Worm (Caenorhabditis elegans): ENCODE results near the gene taf-11.3.
A peak's percentile ranks its signal among the peaks of the same experiment; 100 is the strongest.

Gene taf-11.3

ce11 chrIII:10461164-10461546, 43.9 kb downstream of the taf-11.3 start, which contains the start of gene atx-2 (continued):
- TF ChIP-seq alr-1 (tag; optimal IDR thresholded peaks at IDR 0.05) (no peak), ama-1 (optimal IDR thresholded peaks at IDR 0.05) (no peak), unc-39 (tag; optimal IDR thresholded peaks at IDR 0.05) (no peak), nhr-23 (tag; optimal IDR thresholded peaks at IDR 0.05) (no peak), mbf-1 (tag; optimal IDR thresholded peaks at IDR 0.05) (no peak), ceh-82 (tag; optimal IDR thresholded peaks at IDR 0.05) (no peak), blmp-1 (tag; optimal IDR thresholded peaks at IDR 0.05; ENCODE audit: insufficient read depth) (no peak), fos-1 (tag; optimal IDR thresholded peaks at IDR 0.05) (peak; percentile 47), C34F6.9 (tag; optimal IDR thresholded peaks at IDR 0.05) (peak; percentile 74), mab-5 (tag; optimal IDR thresholded peaks at IDR 0.05) (peak; percentile 86), F13H6.1 (tag; optimal IDR thresholded peaks at IDR 0.05) (peak; percentile 91), nhr-237 (tag; optimal IDR thresholded peaks at IDR 0.05) (no peak), unc-62 (GFP tag; optimal IDR thresholded peaks at IDR 0.05) (no peak), ztf-4 (tag; optimal IDR thresholded peaks at IDR 0.05) (peak; percentile 43), gmeb-1 (tag; optimal IDR thresholded peaks at IDR 0.05) (peak; percentile 81), crh-2 (tag; optimal IDR thresholded peaks at IDR 0.05) (peak; percentile 77), nhr-6 (tag; optimal IDR thresholded peaks at IDR 0.05) (no peak), ZK546.5 (tag; optimal IDR thresholded peaks at IDR 0.05) (no peak), lsy-2 (tag; optimal IDR thresholded peaks at IDR 0.05) (peak; percentile 68 to 81)

ce11 chrIII:10460427-10461163, 44.5 kb downstream of the taf-11.3 start, which contains the start of gene ecps-1:
ecps-1 (minus strand) TSS chrIII:10460551.
- TF ChIP-seq mab-5 (tag; optimal IDR thresholded peaks at IDR 0.05) (peak; percentile 88), egl-27 (tag; optimal IDR thresholded peaks at IDR 0.05) (peak; percentile 57), blmp-1 (tag; optimal IDR thresholded peaks at IDR 0.05; ENCODE audit: insufficient read depth) (peak; percentile 24), ZK546.5 (tag; optimal IDR thresholded peaks at IDR 0.05) (peak; percentile 58), mbf-1 (tag; optimal IDR thresholded peaks at IDR 0.05) (no peak), unc-39 (tag; optimal IDR thresholded peaks at IDR 0.05) (no peak), sma-9 (GFP tag; optimal IDR thresholded peaks at IDR 0.05) (peak; percentile 90), sma-9 (tag; optimal IDR thresholded peaks at IDR 0.05) (no peak), peb-1 (tag; optimal IDR thresholded peaks at IDR 0.05) (no peak), crh-2 (tag; optimal IDR thresholded peaks at IDR 0.05) (peak; percentile 95), gmeb-1 (tag; optimal IDR thresholded peaks at IDR 0.05) (peak; percentile 84), sem-4 (tag; optimal IDR thresholded peaks at IDR 0.05) (peak; percentile 82), nhr-6 (tag; optimal IDR thresholded peaks at IDR 0.05) (peak; percentile 83), unc-62 (GFP tag; optimal IDR thresholded peaks at IDR 0.05) (no peak), fos-1 (tag; optimal IDR thresholded peaks at IDR 0.05) (peak; percentile 80), nhr-25 (tag; optimal IDR thresholded peaks at IDR 0.05) (no peak), lin-13 (GFP tag; optimal IDR thresholded peaks at IDR 0.05) (no peak), nhr-12 (tag; optimal IDR thresholded peaks at IDR 0.05) (no peak), F13H6.1 (tag; optimal IDR thresholded peaks at IDR 0.05) (peak; percentile 77), unc-55 (GFP tag; optimal IDR thresholded peaks at IDR 0.05) (peak; percentile 96), lsy-2 (tag; optimal IDR thresholded peaks at IDR 0.05) (peak; percentile 70 to 93), nhr-237 (tag; optimal IDR thresholded peaks at IDR 0.05) (peak; percentile 46), snpc-4 (tag; optimal IDR thresholded peaks at IDR 0.05) (peak; percentile 50), skn-1 (tag; optimal IDR thresholded peaks at IDR 0.05) (peak; percentile 95), C34F6.9 (tag; optimal IDR thresholded peaks at IDR 0.05) (peak; percentile 97), sma-3 (GFP tag; optimal IDR thresholded peaks at IDR 0.05) (peak; percentile 96), mdl-1 (tag; optimal IDR thresholded peaks at IDR 0.05) (peak; percentile 1 to 4), R02D3.7 (tag; optimal IDR thresholded peaks at IDR 0.05) (peak; percentile 41), nhr-21 (tag; optimal IDR thresholded peaks at IDR 0.05) (peak; percentile 81), nhr-11 (tag; optimal IDR thresholded peaks at IDR 0.05) (peak; percentile 11), nhr-77 (tag; optimal IDR thresholded peaks at IDR 0.05) (peak; percentile 41), zag-1 (tag; optimal IDR thresholded peaks at IDR 0.05) (peak; percentile 48), nhr-129 (tag; optimal IDR thresholded peaks at IDR 0.05) (peak; percentile 81), nhr-23 (tag; optimal IDR thresholded peaks at IDR 0.05) (no peak), ztf-11 (tag; optimal IDR thresholded peaks at IDR 0.05) (no peak)

All from whole organism, L2 larva.